Worm (Caenorhabditis elegans) whole organism, late embryonic: ENCODE data around the gene glna-2.
A peak's percentile ranks its signal among the peaks of the same experiment; 100 is the strongest.

Source experiments
- C08G9.2 ChIP-seq: sonication (generic microtip); optimal IDR thresholded peaks from 2 replicates; lab custom pipeline; 2016; ENCODE audit warnings: mild to moderate bottlenecking, missing genetic modification characterization, moderate library complexity, missing compliant biosample characterization
- C38D4.7 ChIP-seq: fragments of 200-800 bp; sonication (Bioruptor generic); optimal IDR thresholded peaks from 2 replicates; lab custom pipeline; 2018; ENCODE audit warnings: mild to moderate bottlenecking, missing genetic modification characterization, moderate library complexity, missing compliant biosample characterization
- K09A11.1 ChIP-seq: sonication (generic microtip); optimal IDR thresholded peaks from 2 replicates; lab custom pipeline; 2017; ENCODE audit warnings: antibody characterized with exemption, mild to moderate bottlenecking, missing genetic modification characterization, missing compliant biosample characterization; ENCODE audit not compliant: insufficient read depth
- T23F11.4 ChIP-seq: fragments of 200-800 bp; sonication (Bioruptor generic); optimal IDR thresholded peaks from 2 replicates; lab custom pipeline; 2018; ENCODE audit warnings: mild to moderate bottlenecking, missing genetic modification characterization, missing compliant biosample characterization
- Y22D7AL.16 ChIP-seq: sonication (generic microtip); optimal IDR thresholded peaks from 2 replicates; lab custom pipeline; 2016; ENCODE audit warnings: missing genetic modification characterization, missing compliant biosample characterization
- ahr-1 ChIP-seq: sonication (generic microtip); optimal IDR thresholded peaks from 2 replicates; lab custom pipeline; 2016; ENCODE audit warnings: missing genetic modification characterization, missing compliant biosample characterization
- ceh-19 ChIP-seq: fragments of 200-800 bp; sonication (Bioruptor generic); optimal IDR thresholded peaks from 2 replicates; lab custom pipeline; 2018; ENCODE audit warnings: mild to moderate bottlenecking, missing genetic modification characterization, missing compliant biosample characterization
- ceh-2 ChIP-seq: sonication (generic microtip); optimal IDR thresholded peaks from 2 replicates; lab custom pipeline; 2016; ENCODE audit warnings: missing genotype, missing genetic modification characterization, missing compliant biosample characterization
- ceh-24 ChIP-seq: sonication (generic microtip); optimal IDR thresholded peaks from 2 replicates; lab custom pipeline; 2016; ENCODE audit warnings: mild to moderate bottlenecking, missing genetic modification characterization, missing compliant biosample characterization
- ceh-30 ChIP-seq: fragments of 150-350 bp; optimal IDR thresholded peaks from 2 replicates; lab custom pipeline; 2014; ENCODE audit warnings: missing biosample characterization, missing genetic modification characterization
- ceh-31 ChIP-seq: sonication (generic microtip); optimal IDR thresholded peaks from 2 replicates; lab custom pipeline; 2016; ENCODE audit warnings: missing genetic modification characterization, missing compliant biosample characterization
- ceh-34 ChIP-seq: sonication (generic microtip); optimal IDR thresholded peaks from 2 replicates; lab custom pipeline; 2016; ENCODE audit warnings: mild to moderate bottlenecking, missing genetic modification characterization, missing compliant biosample characterization
- ceh-45 ChIP-seq: fragments of 200-800 bp; sonication (Bioruptor generic); IDR thresholded peaks from 2 replicates; pipeline ENCODE4 v1.3.6; 2022; ENCODE audit warnings: missing genetic modification reagents, missing genetic modification characterization, missing compliant biosample characterization
- ceh-48 ChIP-seq: sonication (generic microtip); optimal IDR thresholded peaks from 2 replicates; lab custom pipeline; 2016; ENCODE audit warnings: missing genetic modification characterization, inconsistent platforms, missing compliant biosample characterization
- ceh-6 ChIP-seq: fragments of 200-800 bp; sonication (Bioruptor generic); optimal IDR thresholded peaks from 2 replicates; lab custom pipeline; 2018; ENCODE audit warnings: mild to moderate bottlenecking, missing genetic modification characterization, missing compliant biosample characterization
- che-1 ChIP-seq: sonication (generic microtip); optimal IDR thresholded peaks from 2 replicates; lab custom pipeline; 2016; ENCODE audit warnings: mild to moderate bottlenecking, missing genetic modification characterization, missing compliant biosample characterization
- dve-1 ChIP-seq: sonication (generic microtip); optimal IDR thresholded peaks from 2 replicates; lab custom pipeline; 2017; ENCODE audit warnings: antibody characterized with exemption, mild to moderate bottlenecking, missing genetic modification characterization, missing compliant biosample characterization
- eyg-1 ChIP-seq: sonication (generic microtip); optimal IDR thresholded peaks from 2 replicates; lab custom pipeline; 2016; ENCODE audit warnings: missing genotype, missing genetic modification characterization, missing compliant biosample characterization
- fax-1 ChIP-seq: sonication (generic microtip); optimal IDR thresholded peaks from 2 replicates; lab custom pipeline; 2016; ENCODE audit warnings: missing genotype, missing genetic modification characterization, missing compliant biosample characterization
- fkh-6 ChIP-seq: sonication (generic microtip); optimal IDR thresholded peaks from 2 replicates; lab custom pipeline; 2016; ENCODE audit warnings: missing genetic modification characterization, missing compliant biosample characterization
- gmeb-2 ChIP-seq: sonication (generic microtip); optimal IDR thresholded peaks from 2 replicates; lab custom pipeline; 2016; ENCODE audit warnings: missing genetic modification characterization, inconsistent platforms, missing compliant biosample characterization
- hlh-30 ChIP-seq: sonication (generic microtip); optimal IDR thresholded peaks from 2 replicates; lab custom pipeline; 2017; ENCODE audit warnings: antibody characterized with exemption, missing genetic modification characterization, missing compliant biosample characterization; ENCODE audit not compliant: insufficient read depth
- hlh-6 ChIP-seq: sonication (generic microtip); optimal IDR thresholded peaks from 2 replicates; lab custom pipeline; 2016; ENCODE audit warnings: missing genotype, missing genetic modification characterization, missing compliant biosample characterization
- lim-6 ChIP-seq: sonication (generic microtip); optimal IDR thresholded peaks from 2 replicates; lab custom pipeline; 2016; ENCODE audit warnings: missing genetic modification characterization, missing compliant biosample characterization
- mec-3 ChIP-seq: sonication (generic microtip); optimal IDR thresholded peaks from 2 replicates; lab custom pipeline; 2016; ENCODE audit warnings: borderline replicate concordance, missing genetic modification characterization, missing compliant biosample characterization
- nhr-11 ChIP-seq: fragments of 150-350 bp; optimal IDR thresholded peaks from 2 replicates; lab custom pipeline; 2014; ENCODE audit warnings: missing biosample characterization, missing genetic modification characterization
- npax-4 ChIP-seq: sonication (generic microtip); optimal IDR thresholded peaks from 2 replicates; lab custom pipeline; 2016; ENCODE audit warnings: missing genetic modification characterization, missing compliant biosample characterization
- odd-2 ChIP-seq: sonication (generic microtip); optimal IDR thresholded peaks from 2 replicates; lab custom pipeline; 2017; ENCODE audit warnings: antibody characterized with exemption, mild to moderate bottlenecking, missing genetic modification characterization, missing compliant biosample characterization
- pat-9 ChIP-seq: fragments of 200-800 bp; sonication (Bioruptor generic); optimal IDR thresholded peaks from 2 replicates; lab custom pipeline; 2018; ENCODE audit warnings: mild to moderate bottlenecking, missing genetic modification characterization, moderate library complexity, missing compliant biosample characterization
- pax-1 ChIP-seq: fragments of 150-350 bp; optimal IDR thresholded peaks from 2 replicates; lab custom pipeline; 2014; ENCODE audit warnings: missing biosample characterization, missing genetic modification characterization
- pha-2 ChIP-seq: sonication (generic microtip); optimal IDR thresholded peaks from 2 replicates; lab custom pipeline; 2017; ENCODE audit warnings: mild to moderate bottlenecking, missing genetic modification characterization, missing compliant biosample characterization
- pha-4 ChIP-seq: fragments of 150-350 bp; optimal IDR thresholded peaks from 2 replicates; lab custom pipeline; 2018; ENCODE audit warnings: missing biosample characterization, missing genetic modification reagents, missing genetic modification characterization
- pqm-1 ChIP-seq: sonication (generic microtip); optimal IDR thresholded peaks from 2 replicates; lab custom pipeline; 2016; ENCODE audit warnings: missing genetic modification characterization, missing compliant biosample characterization
- pros-1 ChIP-seq: fragments of 150-350 bp; optimal IDR thresholded peaks from 2 replicates; lab custom pipeline; 2014; ENCODE audit warnings: missing biosample characterization, missing genetic modification reagents, missing genetic modification characterization
- sox-4 ChIP-seq: sonication (generic microtip); optimal IDR thresholded peaks from 2 replicates; lab custom pipeline; 2017; ENCODE audit warnings: mild to moderate bottlenecking, missing genetic modification characterization, inconsistent platforms, missing compliant biosample characterization
- syd-9 ChIP-seq: sonication (generic microtip); optimal IDR thresholded peaks from 2 replicates; lab custom pipeline; 2016; ENCODE audit warnings: mild to moderate bottlenecking, missing genetic modification characterization, moderate library complexity, missing compliant biosample characterization
- tbx-7 ChIP-seq: sonication (generic microtip); optimal IDR thresholded peaks from 2 replicates; lab custom pipeline; 2016; ENCODE audit warnings: missing genotype, missing genetic modification characterization, missing compliant biosample characterization
- unc-3 ChIP-seq, 2 experiments: fragments of 200-800 bp in 1 of 2; sonication (Bioruptor generic) in 1 of 2; sonication (generic microtip) in 1 of 2; conservative IDR thresholded peaks in 1 of 2; optimal IDR thresholded peaks in 1 of 2; 2 replicates each; pipeline versions ENCODE4 v1.3.6 to Lab custom; 2016 to 2022; ENCODE audit warnings: missing compliant biosample characterization in 2 of 2, missing genetic modification characterization in 2 of 2, missing genetic modification reagents in 1 of 2
- unc-55 ChIP-seq: sonication (generic microtip); optimal IDR thresholded peaks from 2 replicates; lab custom pipeline; 2017; ENCODE audit warnings: missing biosample characterization, missing genetic modification reagents, missing genetic modification characterization
- ztf-16 ChIP-seq: sonication (generic microtip); optimal IDR thresholded peaks from 2 replicates; lab custom pipeline; 2017; ENCODE audit warnings: missing genetic modification characterization, missing compliant biosample characterization

Gene glna-2

ce11 chrII:8028246-8028694 lies 19.8 kb downstream of the glna-2 start (continued):
- TF ChIP-seq unc-3 (GFP tag; conservative IDR thresholded peaks at IDR 0.05; lab: Robert Waterston, UW): no peak
- TF ChIP-seq unc-3 (tag; optimal IDR thresholded peaks at IDR 0.05; lab: Kevin White, UChicago): no peak
- peak; percentile 63 for TF ChIP-seq unc-55 (GFP tag; lab: Kevin White, UChicago)
- TF ChIP-seq pha-2 (tag; lab: Kevin White, UChicago): no peak
- TF ChIP-seq hlh-30 (tag; lab: Kevin White, UChicago): peak; percentile 33
- peak; percentile 71 for TF ChIP-seq T23F11.4 (GFP tag; lab: Kevin White, UChicago)
- peak; percentile 54 for TF ChIP-seq pat-9 (tag; lab: Kevin White, UChicago)
- no peak for TF ChIP-seq ceh-30 (tag; lab: Kevin White, UChicago)
- peak; percentile 67 for TF ChIP-seq syd-9 (tag; lab: Kevin White, UChicago)
- peak; percentile 52 for TF ChIP-seq che-1 (tag; lab: Kevin White, UChicago)
- peak; percentile 44 for TF ChIP-seq ceh-2 (tag; lab: Kevin White, UChicago)
- TF ChIP-seq sox-4: peak; percentile 40
- no peak for TF ChIP-seq pha-4
- peak; percentile 82 for TF ChIP-seq ceh-19 (GFP tag; lab: Kevin White, UChicago)
- peak; percentile 36 for TF ChIP-seq pqm-1
- TF ChIP-seq hlh-6 (tag; lab: Kevin White, UChicago): peak; percentile 74
- peak; percentile 61 for TF ChIP-seq ceh-48
- TF ChIP-seq lim-6 (tag; lab: Kevin White, UChicago): peak; percentile 45
- TF ChIP-seq fkh-6 (tag; lab: Kevin White, UChicago): peak; percentile 52
- TF ChIP-seq mec-3: no peak
- TF ChIP-seq eyg-1 (tag; lab: Kevin White, UChicago): peak; percentile 39
- TF ChIP-seq npax-4: peak; percentile 14
- no peak for TF ChIP-seq pax-1
- TF ChIP-seq ceh-45 (GFP tag; lab: Robert Waterston, UW): 0 out of 2 replicates have a peak, but pooled peaks have one; percentile 23
- no peak for TF ChIP-seq ahr-1 (tag; lab: Kevin White, UChicago)
- peak; percentile 9 for TF ChIP-seq fax-1 (tag; lab: Kevin White, UChicago)
- peak; percentile 72 for TF ChIP-seq pros-1
- no peak for TF ChIP-seq ztf-16 (tag; lab: Kevin White, UChicago)
- TF ChIP-seq nhr-11 (tag; lab: Kevin White, UChicago): no peak
- peak; percentile 6 for TF ChIP-seq C38D4.7 (GFP tag; lab: Kevin White, UChicago)
- peak; percentile 94 for TF ChIP-seq ceh-34 (tag; lab: Kevin White, UChicago)
- peak; percentile 34 for TF ChIP-seq Y22D7AL.16
- TF ChIP-seq tbx-7 (tag; lab: Kevin White, UChicago): no peak
- TF ChIP-seq ceh-24: no peak
- peak; percentile 81 for TF ChIP-seq dve-1
- no peak for TF ChIP-seq K09A11.1
- TF ChIP-seq C08G9.2 (tag; lab: Kevin White, UChicago): peak; percentile 60

ce11 chrII:8028730-8029129 lies 20.3 kb downstream of the glna-2 start:
- TF ChIP-seq ceh-31 (tag; lab: Kevin White, UChicago): no peak
- no peak for TF ChIP-seq ceh-6 (GFP tag; lab: Kevin White, UChicago)
- no peak for TF ChIP-seq ceh-48
- no peak for TF ChIP-seq odd-2 (tag; lab: Kevin White, UChicago)
- TF ChIP-seq fkh-6 (tag; lab: Kevin White, UChicago): no peak
- no peak for TF ChIP-seq pha-2 (tag; lab: Kevin White, UChicago)
- no peak for TF ChIP-seq syd-9 (tag; lab: Kevin White, UChicago)
- no peak for TF ChIP-seq gmeb-2
- TF ChIP-seq pha-4: no peak
